Worm (Caenorhabditis elegans): Measurements from ENCODE around the gene W03A5.2.

- TF ChIP-seq klf-2 (GFP tag; conservative IDR thresholded peaks at IDR 0.05) (no peak), med-1 (GFP tag; optimal IDR thresholded peaks at IDR 0.05; ENCODE audit: insufficient read depth) (no peak), cog-1 (tag; optimal IDR thresholded peaks at IDR 0.05) (no peak), tab-1 (GFP tag; IDR thresholded peaks at IDR 0.05) (no peak), flt-1 (GFP tag; IDR thresholded peaks at IDR 0.05) (no peak), ztf-23 (GFP tag; IDR thresholded peaks at IDR 0.05) (no peak), ref-1 (GFP tag; conservative IDR thresholded peaks at IDR 0.05) (no peak), ztf-29 (GFP tag; IDR thresholded peaks at IDR 0.05) (no peak)
Measured at ce11 chrIII:5407588-5407987, 1.8 kb downstream of the W03A5.2 start, which contains the start of gene W03A5.1.

All from whole organism, midembryonic.